Fruit fly (Drosophila melanogaster) whole organism, wandering third instar larva: ENCODE measurements around the gene Vha100-1.

ENCODE experiments used
- Abd-B ChIP-seq: fragments of >200 bp; optimal IDR thresholded peaks from 2 replicates; lab custom pipeline; 2017; ENCODE audit warnings: missing biosample characterization, missing genetic modification characterization
- CG32264 ChIP-seq: fragments of 200-800 bp; sonication (Bioruptor generic); optimal IDR thresholded peaks from 2 replicates; lab custom pipeline; 2016; ENCODE audit warnings: missing biosample characterization, missing genetic modification characterization
- CG9705 ChIP-seq: fragments of 200-800 bp; sonication (Bioruptor generic); optimal IDR thresholded peaks from 2 replicates; lab custom pipeline; 2018; ENCODE audit warnings: missing biosample characterization, mild to moderate bottlenecking, missing genetic modification characterization
- CrebA ChIP-seq: fragments of 200-800 bp; sonication (Bioruptor generic); optimal IDR thresholded peaks from 2 replicates; lab custom pipeline; 2016; ENCODE audit warnings: missing biosample characterization, mild to moderate bottlenecking, missing genetic modification characterization, borderline replicate concordance
- Dfd ChIP-seq: fragments of >200 bp; optimal IDR thresholded peaks from 2 replicates; lab custom pipeline; 2017; ENCODE audit warnings: missing biosample characterization, missing genetic modification characterization
- Dif ChIP-seq: fragments of 200-275, 200-300 bp; sonication (Bioruptor generic); optimal IDR thresholded peaks from 2 replicates; lab custom pipeline; 2018; ENCODE audit warnings: missing biosample characterization, missing genetic modification characterization; ENCODE audit not compliant: partially characterized antibody
- GATAd ChIP-seq: sonication (Bioruptor generic); optimal IDR thresholded peaks from 2 replicates; lab custom pipeline; 2016; ENCODE audit warnings: missing biosample characterization, missing genetic modification characterization
- HLH106 ChIP-seq: fragments of 200-800 bp; optimal IDR thresholded peaks from 3 replicates; lab custom pipeline; 2019; ENCODE audit warnings: missing biosample characterization, mild to moderate bottlenecking, missing genetic modification characterization, moderate library complexity
- Hnf4 ChIP-seq: fragments of 200-800 bp; sonication (Bioruptor generic); optimal IDR thresholded peaks from 2 replicates; lab custom pipeline; 2016; ENCODE audit warnings: missing biosample characterization, mild to moderate bottlenecking, missing genetic modification characterization
- Hr78 ChIP-seq: fragments of >200 bp; optimal IDR thresholded peaks from 2 replicates; lab custom pipeline; 2017; ENCODE audit warnings: missing biosample characterization, missing genetic modification characterization
- Hr83 ChIP-seq: fragments of 200-300 bp; sonication (Bioruptor generic); optimal IDR thresholded peaks from 2 replicates; lab custom pipeline; 2016; ENCODE audit warnings: missing biosample characterization, mild to moderate bottlenecking, missing genetic modification characterization, moderate library complexity; ENCODE audit not compliant: poor library complexity, severe bottlenecking
- Jra ChIP-seq: sonication (Bioruptor generic); optimal IDR thresholded peaks from 2 replicates; lab custom pipeline; 2016; ENCODE audit warnings: missing biosample characterization, missing genetic modification characterization
- Mio ChIP-seq: sonication (Bioruptor generic); optimal IDR thresholded peaks from 2 replicates; lab custom pipeline; 2016; ENCODE audit warnings: missing biosample characterization, missing genetic modification characterization
- Myc ChIP-seq: fragments of >200 bp; optimal IDR thresholded peaks from 2 replicates; lab custom pipeline; 2017
- N ChIP-seq: fragments of >200 bp; optimal IDR thresholded peaks from 2 replicates; lab custom pipeline; 2018; ENCODE audit warnings: missing biosample characterization, missing external identifiers, missing genetic modification characterization
- OdsH ChIP-seq: fragments of 200-800 bp; sonication (Bioruptor generic); optimal IDR thresholded peaks from 2 replicates; lab custom pipeline; 2016; ENCODE audit warnings: missing biosample characterization, mild to moderate bottlenecking, missing genetic modification characterization
- Rel ChIP-seq, 2 experiments: fragments of 200-800 bp; sonication (Bioruptor generic) in 1 of 2; optimal IDR thresholded peaks; 2 replicates in 1 of 2; 3 replicates in 1 of 2; lab custom pipeline; 2016 to 2019; ENCODE audit warnings: mild to moderate bottlenecking in 2 of 2, missing biosample characterization in 2 of 2, missing genetic modification characterization in 2 of 2, moderate library complexity in 1 of 2
- Sp1 ChIP-seq: fragments of 200-800 bp; sonication (Bioruptor generic); optimal IDR thresholded peaks from 3 replicates; lab custom pipeline; 2019; ENCODE audit warnings: missing biosample characterization, mild to moderate bottlenecking, missing genetic modification characterization, moderate library complexity
- Vsx2 ChIP-seq: fragments of 200-300, 225-300 bp; sonication (Bioruptor generic); optimal IDR thresholded peaks from 2 replicates; lab custom pipeline; 2018; ENCODE audit warnings: missing biosample characterization, missing genetic modification characterization; ENCODE audit not compliant: partially characterized antibody
- br ChIP-seq: fragments of 200-800 bp; sonication (Bioruptor generic); optimal IDR thresholded peaks from 2 replicates; lab custom pipeline; 2016; ENCODE audit warnings: missing biosample characterization, missing genetic modification characterization
- brk ChIP-seq: fragments of 200-800 bp; sonication (Bioruptor generic); optimal IDR thresholded peaks from 2 replicates; lab custom pipeline; 2016; ENCODE audit warnings: missing biosample characterization, mild to moderate bottlenecking, missing genetic modification characterization
- dl ChIP-seq, 2 experiments: fragments of 175-275, 200-275 bp in 1 of 2; fragments of 200-275 bp in 1 of 2; sonication (Bioruptor generic); optimal IDR thresholded peaks; lab custom pipeline; 2018; ENCODE audit warnings: mild to moderate bottlenecking in 2 of 2, missing biosample characterization in 2 of 2, missing genetic modification characterization in 2 of 2, moderate library complexity in 2 of 2; ENCODE audit not compliant: partially characterized antibody in 2 of 2, insufficient read depth in 1 of 2
- dmrt93B ChIP-seq: fragments of 200-800 bp; sonication (Bioruptor generic); optimal IDR thresholded peaks from 2 replicates; lab custom pipeline; 2018; ENCODE audit warnings: missing biosample characterization, mild to moderate bottlenecking, missing genetic modification characterization
- dsf ChIP-seq: sonication (Bioruptor generic); optimal IDR thresholded peaks from 2 replicates; lab custom pipeline; 2016; ENCODE audit warnings: missing biosample characterization, missing genetic modification characterization, borderline replicate concordance
- ey ChIP-seq: fragments of 200-800 bp; sonication (Bioruptor generic); optimal IDR thresholded peaks from 2 replicates; lab custom pipeline; 2016; ENCODE audit warnings: missing biosample characterization, missing genetic modification characterization
- foxo ChIP-seq, 2 experiments: fragments of 200-800 bp; sonication (Bioruptor generic); optimal IDR thresholded peaks; 2 replicates in 1 of 2; 3 replicates in 1 of 2; lab custom pipeline; 2016 to 2017; ENCODE audit warnings: missing biosample characterization in 2 of 2, missing genetic modification characterization in 2 of 2
- fru ChIP-seq: fragments of 200-800 bp; sonication (Bioruptor generic); optimal IDR thresholded peaks from 3 replicates; lab custom pipeline; 2016; ENCODE audit warnings: missing biosample characterization, mild to moderate bottlenecking, missing genetic modification characterization
- h ChIP-seq: fragments of 200-800 bp; sonication (Bioruptor generic); optimal IDR thresholded peaks from 3 replicates; lab custom pipeline; 2016; ENCODE audit warnings: missing biosample characterization, mild to moderate bottlenecking, missing genetic modification characterization
- jim ChIP-seq: fragments of 175-275, 200-325 bp; sonication (Bioruptor generic); optimal IDR thresholded peaks from 2 replicates; lab custom pipeline; 2016; ENCODE audit warnings: missing biosample characterization, mild to moderate bottlenecking, missing genetic modification characterization
- lola ChIP-seq: fragments of >200 bp; optimal IDR thresholded peaks from 2 replicates; lab custom pipeline; 2017; ENCODE audit warnings: missing biosample characterization, missing genetic modification characterization
- pan ChIP-seq: fragments of >200 bp; optimal IDR thresholded peaks from 2 replicates; lab custom pipeline; 2017
- psq ChIP-seq: fragments of 200-800 bp; sonication (Bioruptor generic); optimal IDR thresholded peaks from 3 replicates; lab custom pipeline; 2017; ENCODE audit warnings: missing biosample characterization, mild to moderate bottlenecking, missing genetic modification characterization, moderate library complexity
- rgr ChIP-seq: fragments of 200-800 bp; sonication (Bioruptor generic); optimal IDR thresholded peaks from 3 replicates; lab custom pipeline; 2016; ENCODE audit warnings: missing biosample characterization, mild to moderate bottlenecking, missing genetic modification characterization
- sage ChIP-seq: fragments of 200-800 bp; sonication (Bioruptor generic); optimal IDR thresholded peaks from 2 replicates; lab custom pipeline; 2016; ENCODE audit warnings: missing biosample characterization, mild to moderate bottlenecking, missing genetic modification characterization
- sv ChIP-seq: fragments of 200-800 bp; sonication (Bioruptor generic); optimal IDR thresholded peaks from 3 replicates; lab custom pipeline; 2016; ENCODE audit warnings: missing biosample characterization, missing genetic modification characterization
- tai ChIP-seq: sonication (Bioruptor generic); optimal IDR thresholded peaks from 2 replicates; lab custom pipeline; 2016; ENCODE audit warnings: missing biosample characterization, missing genetic modification characterization
- usp ChIP-seq: fragments of >200 bp; optimal IDR thresholded peaks from 2 replicates; lab custom pipeline; 2017; ENCODE audit warnings: missing biosample characterization, missing genetic modification characterization
- woc ChIP-seq: sonication (Bioruptor generic); optimal IDR thresholded peaks from 2 replicates; lab custom pipeline; 2016; ENCODE audit warnings: missing biosample characterization, mild to moderate bottlenecking, missing genetic modification characterization

The Vha100-1 gene

dm6 chr3R:29139767-29140755 is 9.1 kb downstream of the Vha100-1 start:
- TF ChIP-seq Sp1: no peak
- TF ChIP-seq Rel (GFP tag; optimal IDR thresholded peaks at IDR 0.05; lab: Kevin White, UChicago): no peak
- peak; percentile 88 for TF ChIP-seq Rel (tag; optimal IDR thresholded peaks at IDR 0.05; lab: Kevin White, UChicago)

dm6 chr3R:29146710-29147109 is 15.7 kb downstream of the Vha100-1 start, which contains the start of gene CG14511:
Gene CG14511, minus strand, starts transcription at chr3R:29146893.
- TF ChIP-seq rgr (GFP tag; lab: Kevin White, UChicago): no peak
- no peak for TF ChIP-seq jim (GFP tag; lab: Kevin White, UChicago)
- no peak for TF ChIP-seq Mio (GFP tag; lab: Kevin White, UChicago)
- no peak for TF ChIP-seq tai (GFP tag; lab: Kevin White, UChicago)
- no peak for TF ChIP-seq Hnf4
- no peak for TF ChIP-seq h (GFP tag; lab: Kevin White, UChicago)
- TF ChIP-seq psq: no peak
- TF ChIP-seq GATAd: no peak
- no peak for TF ChIP-seq foxo (GFP tag; optimal IDR thresholded peaks at IDR 0.05; lab: Kevin White, UChicago)
- no peak for TF ChIP-seq sv (GFP tag; lab: Kevin White, UChicago)
- TF ChIP-seq Hr78: no peak
- no peak for TF ChIP-seq dl (GFP tag; optimal IDR thresholded peaks at IDR 0.05; lab: Kevin White, UChicago; ENCODE audit: insufficient read depth in 1 of 2, partially characterized antibody in 2 of 2)
- no peak for TF ChIP-seq Dif (GFP tag; lab: Kevin White, UChicago)

- TF ChIP-seq sv (GFP tag; lab: Kevin White, UChicago): peak; percentile 19
- TF ChIP-seq Dif (GFP tag; lab: Kevin White, UChicago): peak; percentile 13
- TF ChIP-seq Dfd (GFP tag; lab: Kevin White, UChicago): no peak
- TF ChIP-seq HLH106 (tag; lab: Kevin White, UChicago): peak; percentile 1
- TF ChIP-seq jim (GFP tag; lab: Kevin White, UChicago): no peak
- no peak for TF ChIP-seq N (GFP tag; lab: Kevin White, UChicago)
- no peak for TF ChIP-seq lola (GFP tag; lab: Kevin White, UChicago)
- no peak for TF ChIP-seq brk
- TF ChIP-seq rgr (GFP tag; lab: Kevin White, UChicago): peak; percentile 51
- no peak for TF ChIP-seq Vsx2 (GFP tag; lab: Kevin White, UChicago)
- TF ChIP-seq woc (GFP tag; lab: Kevin White, UChicago): no peak
- TF ChIP-seq Rel (GFP tag; optimal IDR thresholded peaks at IDR 0.05; lab: Kevin White, UChicago): no peak
- TF ChIP-seq Rel (tag; optimal IDR thresholded peaks at IDR 0.05; lab: Kevin White, UChicago): peak; percentile 80
- no peak for TF ChIP-seq Jra (GFP tag; lab: Kevin White, UChicago)
- TF ChIP-seq h (GFP tag; lab: Kevin White, UChicago): no peak
- peak; percentile 38 for TF ChIP-seq OdsH (GFP tag; lab: Kevin White, UChicago)
- TF ChIP-seq pan (lab: Kevin White, UChicago): no peak
- no peak for TF ChIP-seq Abd-B (GFP tag; lab: Kevin White, UChicago)
- no peak for TF ChIP-seq Myc (lab: Kevin White, UChicago)
- TF ChIP-seq ey (GFP tag; lab: Kevin White, UChicago): peak; percentile 43
- no peak for TF ChIP-seq CG32264
- TF ChIP-seq CG9705 (GFP tag; lab: Kevin White, UChicago): no peak
- no peak for TF ChIP-seq dmrt93B (GFP tag; lab: Kevin White, UChicago)
- TF ChIP-seq dl (GFP tag; optimal IDR thresholded peaks at IDR 0.05; lab: Kevin White, UChicago; ENCODE audit: insufficient read depth in 1 of 2, partially characterized antibody in 2 of 2): peak in 1 of 2 experiments; percentile 40
- peak; percentile 30 for TF ChIP-seq Sp1
- no peak for TF ChIP-seq CrebA (GFP tag; lab: Kevin White, UChicago)
- TF ChIP-seq GATAd: no peak
- no peak for TF ChIP-seq tai (GFP tag; lab: Kevin White, UChicago)
- peak; percentile 26 for TF ChIP-seq psq
- TF ChIP-seq br (GFP tag; lab: Kevin White, UChicago): no peak
- no peak for TF ChIP-seq Mio (GFP tag; lab: Kevin White, UChicago)
- TF ChIP-seq Hnf4: no peak
- peak; percentile 80 for TF ChIP-seq Hr83 (GFP tag; lab: Kevin White, UChicago)
- TF ChIP-seq foxo (GFP tag; optimal IDR thresholded peaks at IDR 0.05; lab: Kevin White, UChicago): peak in 1 of 2 experiments; percentile 73
- no peak for TF ChIP-seq sage (GFP tag; lab: Kevin White, UChicago)
- no peak for TF ChIP-seq usp (GFP tag; lab: Kevin White, UChicago)
- TF ChIP-seq Hr78: no peak
- TF ChIP-seq fru (GFP tag; lab: Kevin White, UChicago): no peak
- no peak for TF ChIP-seq dsf (GFP tag; lab: Kevin White, UChicago)
Observed at dm6 chr3R:29148072-29148471, 17.1 kb downstream of the Vha100-1 start, which contains the start of the genes CG11882 and Pglym78. Gene CG11882, minus strand, starts transcription at chr3R:29148172. Gene Pglym78, plus strand, starts transcription at chr3R:29148248.
